Worm (Caenorhabditis elegans) whole organism, L1 larva: ENCODE data around the gene F08G5.3.

Source experiments
- ces-1 ChIP-seq: fragments of 150-350 bp; optimal IDR thresholded peaks from 2 replicates; lab custom pipeline; 2014; ENCODE audit warnings: missing biosample characterization, missing genetic modification reagents, missing genetic modification characterization
- fkh-10 ChIP-seq: sonication (generic microtip); optimal IDR thresholded peaks from 2 replicates; lab custom pipeline; 2017; ENCODE audit warnings: missing biosample characterization, missing genetic modification reagents, missing genetic modification characterization
- nhr-28 ChIP-seq: fragments of 150-350 bp; optimal IDR thresholded peaks from 2 replicates; lab custom pipeline; 2014; ENCODE audit warnings: missing biosample characterization, missing genetic modification characterization
- tbx-2 ChIP-seq: sonication (generic microtip); optimal IDR thresholded peaks from 2 replicates; lab custom pipeline; 2016; ENCODE audit warnings: missing genetic modification characterization, missing compliant biosample characterization
- unc-98 ChIP-seq: fragments of 200-800 bp; sonication (Bioruptor generic); IDR thresholded peaks from 2 replicates; pipeline ENCODE4 v1.3.6; 2022; ENCODE audit warnings: missing genetic modification characterization, missing compliant biosample characterization

DNA sequence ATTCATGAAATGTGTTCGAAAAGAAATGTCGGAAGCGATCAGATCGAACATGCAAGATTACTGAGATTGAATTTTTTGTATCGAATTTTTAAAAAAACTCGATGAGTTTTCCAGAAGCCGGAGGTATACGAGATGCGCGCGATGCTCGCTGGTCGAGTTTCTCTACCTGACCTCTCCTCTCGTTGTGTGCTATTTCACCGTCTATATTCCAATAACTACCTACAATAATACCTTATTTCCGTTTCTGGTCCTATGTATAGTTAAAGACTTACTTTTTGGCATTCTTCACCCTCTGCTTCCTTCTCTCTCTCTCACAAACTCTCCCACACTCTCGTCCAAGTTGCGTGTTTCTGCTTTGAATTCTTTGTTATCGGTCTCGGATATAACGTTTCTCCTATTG lies 46.0 kb downstream of the F08G5.3 start:
- no peak for TF ChIP-seq unc-98 (GFP tag; lab: Robert Waterston, UW)
- no peak for TF ChIP-seq tbx-2 (tag; lab: Kevin White, UChicago)
- no peak for TF ChIP-seq fkh-10 (GFP tag; lab: Kevin White, UChicago)
- no peak for TF ChIP-seq ces-1 (GFP tag; lab: Kevin White, UChicago)
- TF ChIP-seq nhr-28 (tag; lab: Kevin White, UChicago): no peak
